Fruit fly (Drosophila melanogaster) whole organism, embryonic: Measurements from ENCODE around the gene Hacd2.

Experiments used
- Bdp1 ChIP-seq: fragments of 200-800 bp; sonication (Bioruptor generic); optimal IDR thresholded peaks from 3 replicates; lab custom pipeline; 2016; ENCODE audit warnings: missing biosample characterization, missing genetic modification characterization
- Bteb2 ChIP-seq: fragments of 200-800 bp; sonication (Bioruptor generic); optimal IDR thresholded peaks from 2 replicates; lab custom pipeline; 2016; ENCODE audit warnings: missing biosample characterization, missing genetic modification characterization
- CG10654 ChIP-seq: fragments of 200-800 bp; sonication (Bioruptor generic); optimal IDR thresholded peaks from 2 replicates; lab custom pipeline; 2016; ENCODE audit warnings: missing biosample characterization, missing genetic modification characterization
- CG11504 ChIP-seq: fragments of 200-800 bp; sonication (Bioruptor generic); optimal IDR thresholded peaks from 3 replicates; lab custom pipeline; 2019; ENCODE audit warnings: missing biosample characterization, mild to moderate bottlenecking, missing genetic modification characterization, moderate library complexity
- CG12104 ChIP-seq: fragments of 200-800 bp; sonication (Bioruptor generic); optimal IDR thresholded peaks from 3 replicates; lab custom pipeline; 2016; ENCODE audit warnings: missing biosample characterization, missing genetic modification characterization
- CG12219 ChIP-seq: fragments of 200-800 bp; sonication (Bioruptor generic); optimal IDR thresholded peaks from 3 replicates; lab custom pipeline; 2018; ENCODE audit warnings: missing biosample characterization, mild to moderate bottlenecking, missing genetic modification characterization
- CG13424 ChIP-seq: fragments of 200-800 bp; sonication (Bioruptor generic); optimal IDR thresholded peaks from 2 replicates; lab custom pipeline; 2019; ENCODE audit warnings: missing biosample characterization, mild to moderate bottlenecking, missing genetic modification characterization, moderate library complexity
- CG13775 ChIP-seq: fragments of 200-800 bp; sonication (Bioruptor generic); optimal IDR thresholded peaks from 3 replicates; lab custom pipeline; 2017; ENCODE audit warnings: missing biosample characterization, mild to moderate bottlenecking, missing genetic modification characterization
- CG14014 ChIP-seq: fragments of 200-800 bp; sonication (Bioruptor generic); IDR thresholded peaks from 2 replicates; pipeline ENCODE4 v1.3.6; 2022; ENCODE audit warnings: missing biosample characterization, missing genetic modification characterization
- CG15479 ChIP-seq: fragments of 200-800 bp; sonication (Bioruptor generic); optimal IDR thresholded peaks from 3 replicates; lab custom pipeline; 2019; ENCODE audit warnings: missing biosample characterization, mild to moderate bottlenecking, missing genetic modification characterization, moderate library complexity
- CG17359 ChIP-seq: fragments of 200-800 bp; sonication (Bioruptor generic); optimal IDR thresholded peaks from 3 replicates; lab custom pipeline; 2018; ENCODE audit warnings: missing biosample characterization, mild to moderate bottlenecking, missing genetic modification characterization, moderate library complexity
- CG17568 ChIP-seq: fragments of 200-800 bp; sonication (Bioruptor generic); optimal IDR thresholded peaks from 2 replicates; lab custom pipeline; 2018; ENCODE audit warnings: missing biosample characterization, mild to moderate bottlenecking, missing genetic modification characterization, moderate library complexity
- CG2120 ChIP-seq: fragments of 200-800 bp; sonication (Bioruptor generic); optimal IDR thresholded peaks from 3 replicates; lab custom pipeline; 2016; ENCODE audit warnings: missing biosample characterization, missing genetic modification characterization
- CG2202 ChIP-seq: fragments of 200-800 bp; sonication (Bioruptor generic); optimal IDR thresholded peaks from 2 replicates; lab custom pipeline; 2018; ENCODE audit warnings: missing biosample characterization, mild to moderate bottlenecking, missing genetic modification characterization
- CG30020 ChIP-seq: fragments of 200-800 bp; optimal IDR thresholded peaks from 2 replicates; lab custom pipeline; 2019; ENCODE audit warnings: missing biosample characterization, mild to moderate bottlenecking, missing genetic modification characterization, moderate library complexity
- CG30403 ChIP-seq: fragments of 200-800 bp; sonication (Bioruptor generic); optimal IDR thresholded peaks from 3 replicates; lab custom pipeline; 2016; ENCODE audit warnings: missing biosample characterization, missing genetic modification characterization
- CG31365 ChIP-seq: fragments of 200-800 bp; sonication (Bioruptor generic); optimal IDR thresholded peaks from 2 replicates; lab custom pipeline; 2018; ENCODE audit warnings: missing biosample characterization, mild to moderate bottlenecking, missing genetic modification characterization
- CG3163 ChIP-seq: fragments of 200-800 bp; sonication (Bioruptor generic); optimal IDR thresholded peaks from 3 replicates; lab custom pipeline; 2016; ENCODE audit warnings: missing biosample characterization, missing genetic modification characterization
- CG32767 ChIP-seq: fragments of 200-800 bp; sonication (Bioruptor generic); IDR thresholded peaks from 2 replicates; pipeline ENCODE4 v1.3.6; 2022; ENCODE audit warnings: missing biosample characterization, missing genetic modification characterization
- CG33557 ChIP-seq: fragments of 200-800 bp; sonication (Bioruptor generic); optimal IDR thresholded peaks from 2 replicates; lab custom pipeline; 2019; ENCODE audit warnings: missing biosample characterization, mild to moderate bottlenecking, missing genetic modification characterization, moderate library complexity
- CG34376 ChIP-seq: fragments of 200-800 bp; sonication (Bioruptor generic); optimal IDR thresholded peaks from 2 replicates; lab custom pipeline; 2018; ENCODE audit warnings: missing biosample characterization, mild to moderate bottlenecking, missing genetic modification characterization
- CG34422 ChIP-seq: fragments of 200-800 bp; sonication (Bioruptor generic); IDR thresholded peaks from 3 replicates; pipeline ENCODE4 v1.3.6; 2022; ENCODE audit warnings: missing biosample characterization, missing genetic modification characterization
- CG4282 ChIP-seq: fragments of 200-800 bp; sonication (Bioruptor generic); optimal IDR thresholded peaks from 2 replicates; lab custom pipeline; 2016; ENCODE audit warnings: missing biosample characterization, missing genetic modification characterization
- CG6765 ChIP-seq: fragments of 200-800 bp; sonication (Bioruptor generic); optimal IDR thresholded peaks from 3 replicates; lab custom pipeline; 2017; ENCODE audit warnings: missing biosample characterization, mild to moderate bottlenecking, missing genetic modification characterization
- CG7987 ChIP-seq: fragments of 200-800 bp; sonication (Bioruptor generic); optimal IDR thresholded peaks from 2 replicates; lab custom pipeline; 2018; ENCODE audit warnings: missing biosample characterization, mild to moderate bottlenecking, missing genetic modification characterization, moderate library complexity
- Dll ChIP-seq: fragments of 200-800 bp; sonication (Bioruptor generic); IDR thresholded peaks from 4 replicates; pipeline ENCODE4 v1.3.6; 2022; ENCODE audit warnings: missing biosample characterization, missing genetic modification characterization; ENCODE audit not compliant: partially characterized antibody
- HHEX ChIP-seq: fragments of 200-800 bp; sonication (Bioruptor generic); optimal IDR thresholded peaks from 3 replicates; lab custom pipeline; 2017; ENCODE audit warnings: missing biosample characterization, mild to moderate bottlenecking, missing genetic modification characterization, missing genetic modification reagents
- MBD-R2 ChIP-seq: fragments of 200-800 bp; sonication (Bioruptor generic); IDR thresholded peaks from 2 replicates; pipeline ENCODE4 v1.3.6; 2022; ENCODE audit warnings: missing biosample characterization, missing genetic modification characterization
- Max ChIP-seq: fragments of 200-800 bp; sonication (Bioruptor generic); optimal IDR thresholded peaks from 2 replicates; lab custom pipeline; 2016; ENCODE audit warnings: missing biosample characterization, mild to moderate bottlenecking, missing genetic modification characterization
- Nf-YC ChIP-seq: fragments of 200-800 bp; optimal IDR thresholded peaks from 3 replicates; lab custom pipeline; 2019; ENCODE audit warnings: missing biosample characterization, mild to moderate bottlenecking, missing genetic modification characterization, moderate library complexity
- Side ChIP-seq: fragments of 200-800 bp; sonication (Bioruptor generic); optimal IDR thresholded peaks from 2 replicates; lab custom pipeline; 2016; ENCODE audit warnings: missing biosample characterization, missing genetic modification characterization
- Tbp ChIP-seq: fragments of >200 bp; optimal IDR thresholded peaks from 2 replicates; lab custom pipeline; 2018; ENCODE audit warnings: missing biosample characterization, missing genetic modification characterization
- Xbp1 ChIP-seq: fragments of 200-800 bp; sonication (Bioruptor generic); optimal IDR thresholded peaks from 3 replicates; lab custom pipeline; 2016; ENCODE audit warnings: missing biosample characterization, mild to moderate bottlenecking, missing genetic modification characterization
- amos ChIP-seq: fragments of 200-800 bp; sonication (Bioruptor generic); IDR thresholded peaks from 2 replicates; pipeline ENCODE4 v1.3.6; 2022; ENCODE audit warnings: missing biosample characterization, missing genetic modification characterization; ENCODE audit not compliant: partially characterized antibody
- aop ChIP-seq: fragments of 200-800 bp; sonication (Bioruptor generic); IDR thresholded peaks from 2 replicates; pipeline ENCODE4 v1.3.6; 2022; ENCODE audit warnings: missing biosample characterization, missing genetic modification characterization
- caup ChIP-seq: fragments of 200-800 bp; sonication (Bioruptor generic); optimal IDR thresholded peaks from 3 replicates; lab custom pipeline; 2017; ENCODE audit warnings: missing biosample characterization, mild to moderate bottlenecking, missing genetic modification characterization, moderate library complexity; ENCODE audit not compliant: severe bottlenecking
- chinmo ChIP-seq: fragments of 200-800 bp; sonication (Bioruptor generic); IDR thresholded peaks from 4 replicates; pipeline ENCODE4 v1.3.6; 2022; ENCODE audit warnings: missing biosample characterization, missing genetic modification characterization; ENCODE audit not compliant: partially characterized antibody
- cwo ChIP-seq: fragments of 200-800 bp; sonication (Bioruptor generic); optimal IDR thresholded peaks from 3 replicates; lab custom pipeline; 2017; ENCODE audit warnings: missing biosample characterization, missing genetic modification characterization, mild to moderate bottlenecking, moderate library complexity, missing genetic modification reagents
- gce ChIP-seq: fragments of 200-800 bp; sonication (Bioruptor generic); IDR thresholded peaks from 3 replicates; pipeline ENCODE4 v1.3.6; 2022; ENCODE audit warnings: missing biosample characterization, missing genetic modification characterization
- grau ChIP-seq: fragments of 200-800 bp; optimal IDR thresholded peaks from 3 replicates; lab custom pipeline; 2019; ENCODE audit warnings: missing biosample characterization, mild to moderate bottlenecking, missing genetic modification characterization, moderate library complexity
- gro ChIP-seq: fragments of 200-800 bp; sonication (Bioruptor generic); optimal IDR thresholded peaks from 2 replicates; lab custom pipeline; 2016; ENCODE audit warnings: missing biosample characterization, missing genetic modification characterization
- hkb ChIP-seq, 2 experiments: fragments of 200-800 bp in 1 of 2; fragments of >200 bp in 1 of 2; sonication (Bioruptor generic) in 1 of 2; IDR thresholded peaks in 1 of 2; optimal IDR thresholded peaks in 1 of 2; 2 replicates each; pipeline versions ENCODE4 v1.3.6 to Lab custom; 2017 to 2022; ENCODE audit warnings: missing biosample characterization in 1 of 2, missing genetic modification characterization in 1 of 2
- kah ChIP-seq: fragments of 200-800 bp; sonication (Bioruptor generic); optimal IDR thresholded peaks from 2 replicates; lab custom pipeline; 2018; ENCODE audit warnings: missing biosample characterization, mild to moderate bottlenecking, missing genetic modification characterization
- mirr ChIP-seq: fragments of 200-800 bp; sonication (Bioruptor generic); optimal IDR thresholded peaks from 3 replicates; lab custom pipeline; 2018; ENCODE audit warnings: missing biosample characterization, mild to moderate bottlenecking, missing genetic modification characterization
- org-1 ChIP-seq: fragments of 200-800 bp; sonication (Bioruptor generic); optimal IDR thresholded peaks from 2 replicates; lab custom pipeline; 2017; ENCODE audit warnings: missing biosample characterization, missing genetic modification characterization
- pfk ChIP-seq: fragments of 200-800 bp; sonication (Bioruptor generic); optimal IDR thresholded peaks from 2 replicates; lab custom pipeline; 2018; ENCODE audit warnings: missing biosample characterization, mild to moderate bottlenecking, missing genetic modification characterization, moderate library complexity
- scrt ChIP-seq: fragments of 200-800 bp; sonication (Bioruptor generic); optimal IDR thresholded peaks from 2 replicates; lab custom pipeline; 2018; ENCODE audit warnings: missing biosample characterization, mild to moderate bottlenecking, missing genetic modification characterization, moderate library complexity
- unpg ChIP-seq: fragments of 200-800 bp; sonication (Bioruptor generic); optimal IDR thresholded peaks from 3 replicates; lab custom pipeline; 2018; ENCODE audit warnings: missing biosample characterization, mild to moderate bottlenecking, missing genetic modification characterization, moderate library complexity

Hacd2 gene

dm6 chr2L:13398614-13399161 lies 46.8 kb downstream of the Hacd2 start, which contains the start of the genes CG10859 and CG7110 (continued):
- TF ChIP-seq hkb (optimal IDR thresholded peaks at IDR 0.05; lab: Kevin White, UChicago) (no peak), hkb (GFP tag; IDR thresholded peaks at IDR 0.05; lab: Robert Waterston, UW) (peak; percentile 53), CG11504 (tag; lab: Kevin White, UChicago) (peak; percentile 48), MBD-R2 (GFP tag; lab: Robert Waterston, UW) (peak; percentile 48; the same call in 1 of the 2 replicates), CG6765 (GFP tag; lab: Kevin White, UChicago) (peak; percentile 72), CG30020 (tag; lab: Kevin White, UChicago) (peak; percentile 33), CG33557 (GFP tag; lab: Kevin White, UChicago) (peak; percentile 32), mirr (GFP tag; lab: Kevin White, UChicago) (peak; percentile 55), gro (GFP tag; lab: Kevin White, UChicago) (peak; percentile 21), amos (GFP tag; lab: Robert Waterston, UW) (peak; percentile 30; the same call in 1 of the 2 replicates), aop (GFP tag; lab: Robert Waterston, UW) (0 out of 2 replicates have a peak, but pooled peaks have one; percentile 9), CG15479 (GFP tag; lab: Kevin White, UChicago) (no peak), CG13775 (GFP tag; lab: Kevin White, UChicago) (peak; percentile 66), CG12219 (peak; percentile 1), CG10654 (GFP tag; lab: Kevin White, UChicago) (peak; percentile 18), CG31365 (tag; lab: Kevin White, UChicago) (no peak), Max (peak; percentile 59), kah (peak; percentile 89), Dll (no peak), CG13424 (peak; percentile 28), cwo (GFP tag; lab: Kevin White, UChicago) (no peak), CG3163 (GFP tag; lab: Kevin White, UChicago) (no peak), CG34422 (GFP tag; lab: Robert Waterston, UW) (peak; percentile 27; the same call in 1 of the 3 replicates), CG17359 (tag; lab: Kevin White, UChicago) (peak; percentile 34), Tbp (GFP tag; lab: Kevin White, UChicago) (no peak), CG7987 (peak; percentile 89), Nf-YC (tag; lab: Kevin White, UChicago) (peak; percentile 12), chinmo (GFP tag; lab: Robert Waterston, UW) (no peak), CG2202 (tag; lab: Kevin White, UChicago) (peak; percentile 43), CG12104 (GFP tag; lab: Kevin White, UChicago) (peak; percentile 41), Bdp1 (GFP tag; lab: Kevin White, UChicago) (no peak), org-1 (GFP tag; lab: Kevin White, UChicago) (no peak), grau (tag; lab: Kevin White, UChicago) (peak; percentile 51), Bteb2 (GFP tag; lab: Kevin White, UChicago) (peak; percentile 34), CG17568 (peak; percentile 51), CG34376 (GFP tag; lab: Kevin White, UChicago) (peak; percentile 56), gce (no peak), scrt (peak; percentile 88), CG30403 (no peak), CG2120 (GFP tag; lab: Kevin White, UChicago) (no peak), HHEX (GFP tag; lab: Kevin White, UChicago) (peak; percentile 32), Side (GFP tag; lab: Kevin White, UChicago) (no peak), pfk (GFP tag; lab: Kevin White, UChicago) (peak; percentile 26), CG4282 (GFP tag; lab: Kevin White, UChicago) (no peak), unpg (peak; percentile 59), Xbp1 (GFP tag; lab: Kevin White, UChicago) (peak; percentile 4), caup (GFP tag; lab: Kevin White, UChicago) (peak; percentile 79), CG14014 (GFP tag; lab: Robert Waterston, UW) (peak; percentile 26; the same call in 1 of the 2 replicates), CG32767 (GFP tag; lab: Robert Waterston, UW) (no peak)
